Fruit fly (Drosophila melanogaster) whole organism, adult: ENCODE measurements around the gene Glut3.

Source experiments
- CG11617 ChIP-seq: fragments of 200-800 bp; sonication (Bioruptor generic); optimal IDR thresholded peaks from 2 replicates; lab custom pipeline; 2017; ENCODE audit warnings: mild to moderate bottlenecking, missing biosample characterization, missing genetic modification reagents, missing genetic modification characterization
- CG12768 ChIP-seq: fragments of 200-800 bp; sonication (Bioruptor generic); optimal IDR thresholded peaks from 2 replicates; lab custom pipeline; 2017; ENCODE audit warnings: missing biosample characterization, missing genetic modification characterization, mild to moderate bottlenecking, moderate library complexity, missing genetic modification reagents
- CG14711 ChIP-seq: fragments of 200-800 bp; sonication (Bioruptor generic); optimal IDR thresholded peaks from 2 replicates; lab custom pipeline; 2018; ENCODE audit warnings: missing biosample characterization, mild to moderate bottlenecking, missing genetic modification characterization, moderate library complexity
- CG1620 ChIP-seq: fragments of 200-800 bp; sonication (Bioruptor generic); optimal IDR thresholded peaks from 2 replicates; lab custom pipeline; 2016; ENCODE audit warnings: missing biosample characterization, missing genetic modification characterization
- CG33017 ChIP-seq: fragments of 200-800 bp; sonication (Bioruptor generic); optimal IDR thresholded peaks from 2 replicates; lab custom pipeline; 2018; ENCODE audit warnings: missing biosample characterization, mild to moderate bottlenecking, missing genetic modification characterization, moderate library complexity
- CG5204 ChIP-seq: fragments of 200-800 bp; sonication (Bioruptor generic); optimal IDR thresholded peaks from 2 replicates; lab custom pipeline; 2016; ENCODE audit warnings: missing biosample characterization, missing genetic modification characterization
- CG7045 ChIP-seq: fragments of 200-800 bp; sonication (Bioruptor generic); optimal IDR thresholded peaks from 2 replicates; lab custom pipeline; 2017; ENCODE audit warnings: missing biosample characterization, mild to moderate bottlenecking, missing genetic modification characterization
- CG7101 ChIP-seq: fragments of 200-800 bp; sonication (Bioruptor generic); optimal IDR thresholded peaks from 2 replicates; lab custom pipeline; 2018; ENCODE audit warnings: missing biosample characterization, mild to moderate bottlenecking, missing genetic modification characterization, moderate library complexity
- Clk ChIP-seq: fragments of 200-800 bp; sonication (Bioruptor generic); optimal IDR thresholded peaks from 2 replicates; lab custom pipeline; 2017; ENCODE audit warnings: missing biosample characterization, missing genetic modification characterization
- Crg-1 ChIP-seq: fragments of 200-800 bp; sonication (Bioruptor generic); optimal IDR thresholded peaks from 2 replicates; lab custom pipeline; 2016; ENCODE audit warnings: missing biosample characterization, missing genetic modification characterization
- Hr96 ChIP-seq: fragments of 200-800 bp; sonication (Bioruptor generic); optimal IDR thresholded peaks from 2 replicates; lab custom pipeline; 2016; ENCODE audit warnings: missing biosample characterization, missing genetic modification characterization
- Mnt ChIP-seq: fragments of 200-800 bp; sonication (Bioruptor generic); optimal IDR thresholded peaks from 2 replicates; lab custom pipeline; 2016; ENCODE audit warnings: missing biosample characterization, mild to moderate bottlenecking, missing genetic modification characterization
- bab1 ChIP-seq: fragments of 200-800 bp; sonication (Bioruptor generic); optimal IDR thresholded peaks from 3 replicates; lab custom pipeline; 2019; ENCODE audit warnings: missing biosample characterization, mild to moderate bottlenecking, missing genetic modification characterization, moderate library complexity
- cic ChIP-seq: fragments of 200-800 bp; sonication (Bioruptor generic); optimal IDR thresholded peaks from 2 replicates; lab custom pipeline; 2017; ENCODE audit warnings: missing biosample characterization, mild to moderate bottlenecking, missing genetic modification characterization, moderate library complexity
- cnc ChIP-seq, 2 experiments: fragments of >200 bp; optimal IDR thresholded peaks; 2 replicates each; lab custom pipeline; 2017
- kay ChIP-seq: fragments of 200-800 bp; sonication (Bioruptor generic); peaks from one replicate; lab custom pipeline; 2016; ENCODE audit warnings: missing biosample characterization, missing genetic modification characterization, borderline replicate concordance
- ovo ChIP-seq: fragments of 200-800 bp; sonication (Bioruptor generic); optimal IDR thresholded peaks from 2 replicates; lab custom pipeline; 2016; ENCODE audit warnings: missing biosample characterization, missing genetic modification characterization
- pad ChIP-seq: fragments of 200-800 bp; sonication (Bioruptor generic); optimal IDR thresholded peaks from 3 replicates; lab custom pipeline; 2017; ENCODE audit warnings: missing biosample characterization, missing genetic modification characterization, mild to moderate bottlenecking, moderate library complexity, missing genetic modification reagents
- tj ChIP-seq: fragments of 200-800 bp; sonication (Bioruptor generic); optimal IDR thresholded peaks from 3 replicates; lab custom pipeline; 2017; ENCODE audit warnings: missing biosample characterization, mild to moderate bottlenecking, missing genetic modification characterization, moderate library complexity
- toe ChIP-seq: fragments of 200-800 bp; sonication (Bioruptor generic); optimal IDR thresholded peaks from 2 replicates; lab custom pipeline; 2016; ENCODE audit warnings: missing biosample characterization, missing genetic modification characterization

Gene Glut3

dm6 chr3R:16782401-16782800, 5.7 kb upstream of the Glut3 start:
- no peak for TF ChIP-seq cnc (optimal IDR thresholded peaks at IDR 0.05; lab: Kevin White, UChicago)
- TF ChIP-seq CG7101 (tag; lab: Kevin White, UChicago) = no peak
- no peak for TF ChIP-seq pad (GFP tag; lab: Kevin White, UChicago)
- no peak for TF ChIP-seq kay
- TF ChIP-seq CG33017 (tag; lab: Kevin White, UChicago) = no peak
- TF ChIP-seq ovo (GFP tag; lab: Kevin White, UChicago) = no peak
- no peak for TF ChIP-seq CG5204
- no peak for TF ChIP-seq CG14711 (tag; lab: Kevin White, UChicago)
- no peak for TF ChIP-seq bab1

- no peak for TF ChIP-seq bab1
- TF ChIP-seq Hr96 (GFP tag; lab: Kevin White, UChicago) = no peak
- TF ChIP-seq CG12768 (GFP tag; lab: Kevin White, UChicago) = no peak
- no peak for TF ChIP-seq toe (GFP tag; lab: Kevin White, UChicago)
- no peak for TF ChIP-seq cnc (optimal IDR thresholded peaks at IDR 0.05; lab: Kevin White, UChicago)
- TF ChIP-seq Crg-1 (GFP tag; lab: Kevin White, UChicago) = no peak
- no peak for TF ChIP-seq cic (GFP tag; lab: Kevin White, UChicago)
- no peak for TF ChIP-seq Clk (GFP tag; lab: Kevin White, UChicago)
- no peak for TF ChIP-seq pad (GFP tag; lab: Kevin White, UChicago)
- no peak for TF ChIP-seq CG7045 (GFP tag; lab: Kevin White, UChicago)
- TF ChIP-seq kay = no peak
- TF ChIP-seq CG11617 = no peak
- TF ChIP-seq ovo (GFP tag; lab: Kevin White, UChicago) = no peak
- no peak for TF ChIP-seq CG1620 (GFP tag; lab: Kevin White, UChicago)
Measured at dm6 chr3R:16783148-16783708, 4.9 kb upstream of the Glut3 start.

- TF ChIP-seq kay = no peak
- TF ChIP-seq CG14711 (tag; lab: Kevin White, UChicago) = no peak
- no peak for TF ChIP-seq CG5204
- no peak for TF ChIP-seq CG11617
- TF ChIP-seq toe (GFP tag; lab: Kevin White, UChicago) = no peak
- no peak for TF ChIP-seq CG7045 (GFP tag; lab: Kevin White, UChicago)
Measured at dm6 chr3R:16783976-16784375, 4.1 kb upstream of the Glut3 start.

DNA sequence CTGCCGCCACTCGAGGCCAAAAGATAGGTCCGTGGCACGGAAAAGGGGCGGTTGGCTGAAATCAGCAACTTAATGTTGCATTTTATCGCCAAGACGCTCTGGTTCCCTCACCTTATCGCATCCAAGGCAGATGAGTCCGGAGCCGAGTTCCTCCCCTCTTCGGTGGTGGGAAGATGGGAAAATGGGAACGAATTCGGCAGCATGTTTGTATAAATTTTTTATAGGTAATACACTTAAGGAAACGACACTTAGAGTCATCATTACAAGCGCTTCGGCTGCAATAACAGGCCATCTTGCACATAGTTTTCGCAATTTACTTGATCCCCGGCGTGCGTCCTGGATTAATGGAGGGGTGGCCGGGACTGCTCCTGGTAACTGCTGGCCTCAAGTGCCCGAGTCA, 3.1 kb upstream of the Glut3 start:
- TF ChIP-seq cic (GFP tag; lab: Kevin White, UChicago) (no peak), tj (GFP tag; lab: Kevin White, UChicago) (no peak), CG11617 (no peak), CG7045 (GFP tag; lab: Kevin White, UChicago) (no peak), Crg-1 (GFP tag; lab: Kevin White, UChicago) (no peak), CG5204 (no peak), CG12768 (GFP tag; lab: Kevin White, UChicago) (no peak), kay (no peak), cnc (optimal IDR thresholded peaks at IDR 0.05; lab: Kevin White, UChicago) (no peak), CG7101 (tag; lab: Kevin White, UChicago) (no peak), pad (GFP tag; lab: Kevin White, UChicago) (no peak), CG1620 (GFP tag; lab: Kevin White, UChicago) (no peak), bab1 (no peak), Clk (GFP tag; lab: Kevin White, UChicago) (no peak), CG33017 (tag; lab: Kevin White, UChicago) (no peak), CG14711 (tag; lab: Kevin White, UChicago) (no peak)

DNA sequence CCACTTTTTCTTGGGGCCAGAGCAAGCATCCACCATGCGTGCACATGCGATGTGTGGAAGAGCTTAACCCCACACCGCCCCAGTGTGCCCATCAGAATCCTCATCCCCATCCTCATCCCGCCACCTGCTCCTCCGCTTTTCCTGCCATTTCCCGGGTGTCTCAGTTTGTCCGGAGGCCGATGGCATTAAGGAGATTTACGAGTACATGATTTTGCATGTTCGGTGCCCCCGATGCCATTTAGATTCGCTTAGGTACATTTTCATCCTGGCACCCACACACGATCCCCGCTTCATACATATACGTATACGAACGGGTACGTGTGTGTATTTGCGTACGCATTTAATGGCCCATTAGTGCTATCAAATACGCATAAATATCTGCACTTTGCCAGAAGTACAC, 733 bp upstream of the Glut3 start:
- TF ChIP-seq CG7045 (GFP tag; lab: Kevin White, UChicago) (no peak), pad (GFP tag; lab: Kevin White, UChicago) (no peak), Mnt (GFP tag; lab: Kevin White, UChicago) (no peak), cnc (optimal IDR thresholded peaks at IDR 0.05; lab: Kevin White, UChicago) (no peak), cic (GFP tag; lab: Kevin White, UChicago) (no peak), CG11617 (no peak), CG7101 (tag; lab: Kevin White, UChicago) (no peak), toe (GFP tag; lab: Kevin White, UChicago) (no peak), CG12768 (GFP tag; lab: Kevin White, UChicago) (no peak), CG33017 (tag; lab: Kevin White, UChicago) (no peak), CG5204 (no peak), bab1 (no peak), Clk (GFP tag; lab: Kevin White, UChicago) (no peak), kay (no peak), Crg-1 (GFP tag; lab: Kevin White, UChicago) (no peak), tj (GFP tag; lab: Kevin White, UChicago) (no peak)

dm6 chr3R:16791619-16792018, 3.5 kb downstream of the Glut3 start:
- TF ChIP-seq ovo (GFP tag; lab: Kevin White, UChicago) = no peak
- no peak for TF ChIP-seq CG5204
- no peak for TF ChIP-seq Hr96 (GFP tag; lab: Kevin White, UChicago)
- no peak for TF ChIP-seq bab1
- TF ChIP-seq CG7101 (tag; lab: Kevin White, UChicago) = no peak
- TF ChIP-seq pad (GFP tag; lab: Kevin White, UChicago) = no peak
- TF ChIP-seq Mnt (GFP tag; lab: Kevin White, UChicago) = no peak

DNA sequence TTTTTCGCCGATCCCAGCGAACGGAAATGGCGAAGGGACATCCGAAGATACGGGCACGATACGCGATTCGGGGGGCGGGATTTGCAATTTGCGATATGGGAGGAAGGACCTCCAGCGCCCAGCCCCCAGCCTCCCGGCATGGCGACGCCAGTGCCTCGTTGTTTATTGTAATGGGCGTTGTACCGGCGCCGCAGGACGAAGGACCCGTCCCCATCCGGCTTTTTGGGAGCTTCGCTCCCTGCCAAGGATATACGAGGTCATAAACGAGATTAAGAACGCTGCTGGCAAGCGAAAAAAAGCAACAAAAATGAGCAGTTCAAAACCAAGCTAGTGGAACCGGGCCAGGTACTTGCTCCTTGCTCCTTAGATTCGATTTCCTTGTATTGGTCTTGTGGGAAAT, 4.5 kb downstream of the Glut3 start:
- TF ChIP-seq kay (no peak), Crg-1 (GFP tag; lab: Kevin White, UChicago) (no peak), CG1620 (GFP tag; lab: Kevin White, UChicago) (no peak), CG7045 (GFP tag; lab: Kevin White, UChicago) (no peak), CG11617 (no peak), tj (GFP tag; lab: Kevin White, UChicago) (no peak), ovo (GFP tag; lab: Kevin White, UChicago) (no peak), cic (GFP tag; lab: Kevin White, UChicago) (no peak), pad (GFP tag; lab: Kevin White, UChicago) (no peak), toe (GFP tag; lab: Kevin White, UChicago) (no peak), CG14711 (tag; lab: Kevin White, UChicago) (no peak), Clk (GFP tag; lab: Kevin White, UChicago) (no peak), CG33017 (tag; lab: Kevin White, UChicago) (no peak), CG7101 (tag; lab: Kevin White, UChicago) (no peak), bab1 (no peak), cnc (optimal IDR thresholded peaks at IDR 0.05; lab: Kevin White, UChicago) (no peak), CG12768 (GFP tag; lab: Kevin White, UChicago) (no peak), Mnt (GFP tag; lab: Kevin White, UChicago) (no peak), Hr96 (GFP tag; lab: Kevin White, UChicago) (no peak), CG5204 (no peak)
